Worm (Caenorhabditis elegans): Measurements from ENCODE around the gene D2023.3.
A peak's percentile ranks its signal among the peaks of the same experiment; 100 is the strongest.

- TF ChIP-seq lir-3 (tag; optimal IDR thresholded peaks at IDR 0.05) (no peak), nhr-25 (tag; optimal IDR thresholded peaks at IDR 0.05; ENCODE audit: borderline replicate concordance, insufficient read depth) (peak; percentile 60), ceh-82 (tag; optimal IDR thresholded peaks at IDR 0.05) (no peak), nhr-11 (tag; optimal IDR thresholded peaks at IDR 0.05) (no peak), hlh-11 (tag; optimal IDR thresholded peaks at IDR 0.05) (peak; percentile 72), egl-27 (tag; optimal IDR thresholded peaks at IDR 0.05) (no peak), ces-1 (GFP tag; optimal IDR thresholded peaks at IDR 0.05) (no peak), pha-4 (GFP tag; IDR thresholded peaks at IDR 0.05) (no peak), pha-4 (tag; optimal IDR thresholded peaks at IDR 0.05) (peak; percentile 23)
Measured at ce11 chrV:11859082-11859858, 47.4 kb upstream of the D2023.3 start.

Data from whole organism, L4 larva.